Fruit fly (Drosophila melanogaster): Measurements from ENCODE around the gene GluRIB.

GluRIB gene

dm6 chr3L:9211302-9211930 is 40.4 kb upstream of the GluRIB start, which contains the start of gene CG4476 (continued):
- TF ChIP-seq D19B (GFP tag; optimal IDR thresholded peaks at IDR 0.05) (no peak), dpn (GFP tag; optimal IDR thresholded peaks at IDR 0.05) (no peak), CG6272 (GFP tag; IDR thresholded peaks at IDR 0.05) (no peak), CG8478 (optimal IDR thresholded peaks at IDR 0.05) (no peak), Opbp (GFP tag; IDR thresholded peaks at IDR 0.05; ENCODE audit: partially characterized antibody) (0 out of 3 replicates have a peak, but pooled peaks have one; percentile 13), fd96Cb (tag; optimal IDR thresholded peaks at IDR 0.05) (no peak), chif (GFP tag; optimal IDR thresholded peaks at IDR 0.05) (no peak), Jarid2 (GFP tag; optimal IDR thresholded peaks at IDR 0.05) (peak; percentile 4), bigmax (GFP tag; optimal IDR thresholded peaks at IDR 0.05) (no peak), grau (tag; optimal IDR thresholded peaks at IDR 0.05) (no peak), Abd-B (GFP tag; optimal IDR thresholded peaks at IDR 0.05) (peak; percentile 44), HmgZ (tag; optimal IDR thresholded peaks at IDR 0.05) (peak; percentile 8), salm (tag; optimal IDR thresholded peaks at IDR 0.05) (no peak), CG30431 (GFP tag; optimal IDR thresholded peaks at IDR 0.05) (no peak), HLH54F (GFP tag; optimal IDR thresholded peaks at IDR 0.05) (no peak), corto (GFP tag; optimal IDR thresholded peaks at IDR 0.05) (no peak), Spps (tag; optimal IDR thresholded peaks at IDR 0.05) (no peak), prd (optimal IDR thresholded peaks at IDR 0.05) (no peak), prd (GFP tag; IDR thresholded peaks at IDR 0.05) (0 out of 3 replicates have a peak, but pooled peaks have one; percentile 30), sr (GFP tag; IDR thresholded peaks at IDR 0.05) (no peak), z (GFP tag; IDR thresholded peaks at IDR 0.05) (no peak), Ravus (GFP tag; IDR thresholded peaks at IDR 0.05) (no peak), CG11695 (GFP tag; IDR thresholded peaks at IDR 0.05) (no peak), Six4 (GFP tag; optimal IDR thresholded peaks at IDR 0.05) (no peak), CG11560 (tag; IDR thresholded peaks at IDR 0.05) (no peak), slbo (GFP tag; IDR thresholded peaks at IDR 0.05) (peak; percentile 18; the same call in 1 of the 2 replicates), Rfx (GFP tag; IDR thresholded peaks at IDR 0.05) (peak; percentile 38; the same call in 1 of the 2 replicates), GATAe (GFP tag; conservative IDR thresholded peaks at IDR 0.05) (no peak), Meics (GFP tag; optimal IDR thresholded peaks at IDR 0.05) (no peak), Hr39 (optimal IDR thresholded peaks at IDR 0.05) (no peak), CG10565 (GFP tag; optimal IDR thresholded peaks at IDR 0.05) (no peak), knrl (GFP tag; IDR thresholded peaks at IDR 0.05; ENCODE audit: partially characterized antibody) (peak; percentile 34; the same call in 2 of the 3 replicates), hkb (optimal IDR thresholded peaks at IDR 0.05) (no peak), hkb (GFP tag; IDR thresholded peaks at IDR 0.05) (no peak), zen2 (GFP tag; IDR thresholded peaks at IDR 0.05; ENCODE audit: partially characterized antibody) (no peak), CG13775 (GFP tag; optimal IDR thresholded peaks at IDR 0.05) (no peak), luna (GFP tag; optimal IDR thresholded peaks at IDR 0.05) (no peak), gfzf (GFP tag; optimal IDR thresholded peaks at IDR 0.05) (no peak), CG6175 (GFP tag; IDR thresholded peaks at IDR 0.05) (no peak), ERR (GFP tag; optimal IDR thresholded peaks at IDR 0.05) (no peak), Dip3 (GFP tag; optimal IDR thresholded peaks at IDR 0.05) (no peak), Chrac-16 (GFP tag; optimal IDR thresholded peaks at IDR 0.05) (no peak), CG6654 (GFP tag; optimal IDR thresholded peaks at IDR 0.05) (no peak), CG34224 (GFP tag; IDR thresholded peaks at IDR 0.05; ENCODE audit: partially characterized antibody) (no peak), nerfin-2 (GFP tag; IDR thresholded peaks at IDR 0.05; ENCODE audit: partially characterized antibody) (no peak), usp (GFP tag; optimal IDR thresholded peaks at IDR 0.05) (no peak), Lpt (GFP tag; optimal IDR thresholded peaks at IDR 0.05) (no peak), CG11723 (GFP tag; optimal IDR thresholded peaks at IDR 0.05) (no peak), CG4617 (GFP tag; optimal IDR thresholded peaks at IDR 0.05; ENCODE audit: borderline replicate concordance) (no peak), CG13123 (GFP tag; optimal IDR thresholded peaks at IDR 0.05) (no peak), CG7839 (tag; optimal IDR thresholded peaks at IDR 0.05) (no peak), Rx (GFP tag; IDR thresholded peaks at IDR 0.05) (no peak)

All from whole organism, embryonic.